Worm (Caenorhabditis elegans) whole organism, L3 larva: Measurements from ENCODE around the gene T24C12.4.

ENCODE experiments used
- R02D3.7 ChIP-seq: fragments of 150-350 bp; optimal IDR thresholded peaks from 2 replicates; lab custom pipeline; 2014; ENCODE audit warnings: missing biosample characterization, missing genetic modification characterization
- ZK546.5 ChIP-seq: sonication (generic microtip); optimal IDR thresholded peaks from 2 replicates; lab custom pipeline; 2017; ENCODE audit warnings: missing biosample characterization, missing genetic modification characterization
- aly-2 ChIP-seq: fragments of 150-350 bp; optimal IDR thresholded peaks from 2 replicates; lab custom pipeline; 2014; ENCODE audit warnings: missing biosample characterization, missing genetic modification characterization
- ama-1 ChIP-seq: fragments of 150-350 bp; optimal IDR thresholded peaks from 2 replicates; lab custom pipeline; 2018
- ceh-16 ChIP-seq: sonication (generic microtip); optimal IDR thresholded peaks from 2 replicates; lab custom pipeline; 2017; ENCODE audit warnings: missing biosample characterization, missing genetic modification characterization
- ceh-28 ChIP-seq: fragments of 150-350 bp; optimal IDR thresholded peaks from 2 replicates; lab custom pipeline; 2014; ENCODE audit warnings: missing biosample characterization, missing genetic modification reagents, missing genetic modification characterization
- ceh-82 ChIP-seq: fragments of 150-350 bp; optimal IDR thresholded peaks from 2 replicates; lab custom pipeline; 2014; ENCODE audit warnings: missing biosample characterization, missing genetic modification characterization
- ceh-9 ChIP-seq: sonication (generic microtip); optimal IDR thresholded peaks from 2 replicates; lab custom pipeline; 2018; ENCODE audit warnings: missing biosample characterization, missing genetic modification characterization
- daf-12 ChIP-seq: fragments of 150-350 bp; optimal IDR thresholded peaks from 2 replicates; lab custom pipeline; 2014; ENCODE audit warnings: missing biosample characterization, missing genetic modification reagents, missing genetic modification characterization
- egl-27 ChIP-seq: sonication (generic microtip); optimal IDR thresholded peaks from 4 replicates; lab custom pipeline; 2017; ENCODE audit warnings: missing biosample characterization, missing genetic modification reagents, missing genetic modification characterization
- egl-5 ChIP-seq: fragments of 150-350 bp; optimal IDR thresholded peaks from 2 replicates; lab custom pipeline; 2017; ENCODE audit warnings: missing biosample characterization, missing genetic modification reagents, missing genetic modification characterization, inconsistent platforms
- elt-1 ChIP-seq: fragments of 150-350 bp; optimal IDR thresholded peaks from 2 replicates; lab custom pipeline; 2014; ENCODE audit warnings: missing biosample characterization, missing genetic modification characterization
- elt-3 ChIP-seq, 3 experiments: fragments of 150-350 bp in 1 of 3; sonication (generic microtip) in 2 of 3; optimal IDR thresholded peaks; 2 replicates in 2 of 3; 4 replicates in 1 of 3; lab custom pipeline; 2014 to 2017; ENCODE audit warnings: missing biosample characterization in 3 of 3, missing genetic modification characterization in 3 of 3
- eor-1 ChIP-seq, 2 experiments: fragments of 150-350 bp; optimal IDR thresholded peaks; 2 replicates each; lab custom pipeline; 2014 to 2018; ENCODE audit warnings: missing biosample characterization in 2 of 2, missing genetic modification characterization in 2 of 2
- fkh-10 ChIP-seq: sonication (generic microtip); optimal IDR thresholded peaks from 2 replicates; lab custom pipeline; 2017; ENCODE audit warnings: missing biosample characterization, missing genetic modification reagents, missing genetic modification characterization
- fkh-2 ChIP-seq: fragments of 150-350 bp; optimal IDR thresholded peaks from 2 replicates; lab custom pipeline; 2014; ENCODE audit warnings: missing biosample characterization, missing genetic modification reagents, missing genetic modification characterization
- fos-1 ChIP-seq: fragments of 150-350 bp; optimal IDR thresholded peaks from 2 replicates; lab custom pipeline; 2014; ENCODE audit warnings: missing biosample characterization, missing genetic modification characterization
- hmg-11 ChIP-seq: sonication (generic microtip); optimal IDR thresholded peaks from 2 replicates; lab custom pipeline; 2016; ENCODE audit warnings: missing genetic modification characterization, missing compliant biosample characterization
- jun-1 ChIP-seq: fragments of 150-350 bp; optimal IDR thresholded peaks from 2 replicates; lab custom pipeline; 2014; ENCODE audit warnings: missing biosample characterization, missing genetic modification reagents, missing genetic modification characterization
- lin-15B ChIP-seq: fragments of 150-350 bp; optimal IDR thresholded peaks from 2 replicates; lab custom pipeline; 2014; ENCODE audit warnings: missing biosample characterization, missing genetic modification characterization
- lin-39 ChIP-seq: fragments of 150-350 bp; optimal IDR thresholded peaks from 2 replicates; lab custom pipeline; 2018; ENCODE audit warnings: missing biosample characterization, missing genetic modification reagents, missing genetic modification characterization
- lsy-12 ChIP-seq: sonication (generic microtip); optimal IDR thresholded peaks from 2 replicates; lab custom pipeline; 2016; ENCODE audit warnings: mild to moderate bottlenecking, missing genetic modification characterization, missing compliant biosample characterization
- mdl-1 ChIP-seq: fragments of 150-350 bp; optimal IDR thresholded peaks from 2 replicates; lab custom pipeline; 2014; ENCODE audit warnings: missing biosample characterization, missing genetic modification characterization
- mml-1 ChIP-seq: fragments of 150-350 bp; sonication (generic microtip); optimal IDR thresholded peaks from 3 replicates; lab custom pipeline; 2014; ENCODE audit warnings: missing biosample characterization, missing genetic modification characterization
- nfya-1 ChIP-seq: sonication (generic microtip); optimal IDR thresholded peaks from 2 replicates; lab custom pipeline; 2017; ENCODE audit warnings: missing genetic modification characterization, mild to moderate bottlenecking, missing compliant biosample characterization, antibody characterized with exemption, moderate library complexity; ENCODE audit not compliant: insufficient read depth
- nhr-11 ChIP-seq: fragments of 150-350 bp; optimal IDR thresholded peaks from 2 replicates; lab custom pipeline; 2014; ENCODE audit warnings: missing biosample characterization, missing genetic modification characterization
- nhr-12 ChIP-seq: fragments of 150-350 bp; optimal IDR thresholded peaks from 2 replicates; lab custom pipeline; 2014; ENCODE audit warnings: missing biosample characterization, missing genetic modification characterization
- nhr-23 ChIP-seq: fragments of 150-350 bp; optimal IDR thresholded peaks from 2 replicates; lab custom pipeline; 2014; ENCODE audit warnings: missing biosample characterization, missing genetic modification reagents, missing genetic modification characterization
- nhr-237 ChIP-seq: fragments of 150-350 bp; optimal IDR thresholded peaks from 2 replicates; lab custom pipeline; 2014; ENCODE audit warnings: missing biosample characterization, missing genetic modification characterization
- nhr-25 ChIP-seq: sonication (generic microtip); optimal IDR thresholded peaks from 2 replicates; lab custom pipeline; 2017; ENCODE audit warnings: missing biosample characterization, missing genetic modification characterization
- nhr-28 ChIP-seq: fragments of 150-350 bp; optimal IDR thresholded peaks from 2 replicates; lab custom pipeline; 2014; ENCODE audit warnings: missing biosample characterization, missing genetic modification characterization
- nhr-43 ChIP-seq: sonication (generic microtip); optimal IDR thresholded peaks from 2 replicates; lab custom pipeline; 2016; ENCODE audit warnings: mild to moderate bottlenecking, missing genetic modification characterization, missing compliant biosample characterization; ENCODE audit not compliant: poor library complexity, severe bottlenecking
- nhr-67 ChIP-seq: fragments of 150-350 bp; optimal IDR thresholded peaks from 2 replicates; lab custom pipeline; 2014; ENCODE audit warnings: missing biosample characterization, missing genetic modification characterization
- nhr-76 ChIP-seq: fragments of 150-350 bp; sonication (generic microtip); optimal IDR thresholded peaks from 5 replicates; lab custom pipeline; 2014; ENCODE audit warnings: missing biosample characterization, missing genetic modification characterization
- nhr-77 ChIP-seq: fragments of 150-350 bp; optimal IDR thresholded peaks from 2 replicates; lab custom pipeline; 2014; ENCODE audit warnings: missing biosample characterization, missing genetic modification characterization
- pha-4 ChIP-seq: fragments of 150-350 bp; optimal IDR thresholded peaks from 2 replicates; lab custom pipeline; 2014; ENCODE audit warnings: missing biosample characterization, missing genetic modification reagents, missing genetic modification characterization
- pqm-1 ChIP-seq: fragments of 150-350 bp; optimal IDR thresholded peaks from 2 replicates; lab custom pipeline; 2017; ENCODE audit warnings: missing biosample characterization, missing genetic modification characterization, inconsistent platforms
- sea-2 ChIP-seq: fragments of 150-350 bp; sonication (generic microtip); optimal IDR thresholded peaks from 4 replicates; lab custom pipeline; 2014; ENCODE audit warnings: missing biosample characterization, missing genetic modification reagents, missing genetic modification characterization
- snpc-4 ChIP-seq: fragments of 150-350 bp; optimal IDR thresholded peaks from 2 replicates; lab custom pipeline; 2014; ENCODE audit warnings: missing biosample characterization, missing genetic modification characterization
- tbx-2 ChIP-seq: sonication (generic microtip); optimal IDR thresholded peaks from 2 replicates; lab custom pipeline; 2016; ENCODE audit warnings: mild to moderate bottlenecking, missing genetic modification characterization, missing compliant biosample characterization
- unc-39 ChIP-seq: sonication (generic microtip); optimal IDR thresholded peaks from 4 replicates; lab custom pipeline; 2017; ENCODE audit warnings: missing biosample characterization, missing genetic modification characterization
- unc-62 ChIP-seq: fragments of 150-350 bp; sonication (generic microtip); optimal IDR thresholded peaks from 4 replicates; lab custom pipeline; 2014; ENCODE audit warnings: missing biosample characterization, missing genetic modification reagents, missing genetic modification characterization
- zag-1 ChIP-seq: fragments of 150-350 bp; optimal IDR thresholded peaks from 2 replicates; lab custom pipeline; 2014; ENCODE audit warnings: missing biosample characterization, missing genetic modification characterization
- ztf-11 ChIP-seq: fragments of 150-350 bp; optimal IDR thresholded peaks from 2 replicates; lab custom pipeline; 2014; ENCODE audit warnings: missing biosample characterization, missing genetic modification characterization
- ztf-4 ChIP-seq: fragments of 150-350 bp; optimal IDR thresholded peaks from 2 replicates; lab custom pipeline; 2014; ENCODE audit warnings: missing biosample characterization, missing genetic modification characterization

T24C12.4 gene

DNA sequence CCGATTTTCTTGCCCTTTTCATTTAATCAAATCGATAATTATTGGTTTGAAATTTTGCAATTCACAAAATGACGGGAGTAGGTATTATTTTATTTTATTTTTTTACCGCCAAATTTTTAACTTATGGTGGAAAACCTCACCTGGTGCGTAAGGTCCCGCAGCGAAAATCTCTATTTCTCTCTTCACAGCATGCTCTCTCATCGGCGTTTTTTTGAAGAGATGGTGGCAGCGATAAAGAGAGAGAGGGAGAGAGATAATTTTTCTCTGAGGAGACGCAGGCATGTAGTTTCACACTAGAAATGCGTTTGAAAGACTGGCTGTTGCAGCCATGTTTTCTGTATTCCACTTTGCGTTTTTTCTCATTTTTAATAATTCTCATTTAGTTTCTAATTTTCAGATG, 29.1 kb upstream of the T24C12.4 start, which contains the start of gene T14F9.2 (continued):
- TF ChIP-seq daf-12 (no peak), snpc-4 (tag; lab: Kevin White, UChicago) (peak; percentile 23), ceh-28 (tag; lab: Kevin White, UChicago) (no peak), nhr-67 (tag; lab: Kevin White, UChicago) (no peak)

DNA sequence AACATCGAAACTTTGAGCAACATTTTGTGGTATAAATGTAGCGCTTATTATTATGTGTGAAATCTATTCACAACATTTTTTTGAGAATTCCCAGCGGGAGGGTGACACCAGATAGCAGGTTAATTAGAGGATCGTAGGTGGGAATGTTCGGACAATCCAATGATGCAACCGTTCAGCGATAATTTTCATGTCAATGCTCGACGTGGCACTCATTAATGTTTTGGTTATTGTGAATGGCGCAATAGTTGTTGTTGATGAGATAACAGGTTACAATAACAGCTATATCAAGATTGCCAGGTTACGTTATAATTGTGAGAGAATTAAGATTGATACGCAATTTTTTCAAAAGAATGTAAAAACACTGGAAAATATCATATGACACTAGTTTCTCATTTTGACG, 26.5 kb upstream of the T24C12.4 start:
- no peak for TF ChIP-seq jun-1 (tag; lab: Kevin White, UChicago)
- TF ChIP-seq nhr-76 (tag; lab: Kevin White, UChicago) = no peak
- TF ChIP-seq nhr-11 (tag; lab: Kevin White, UChicago) = no peak
- TF ChIP-seq ceh-9 (tag; lab: Kevin White, UChicago) = no peak
- no peak for TF ChIP-seq ztf-4 (tag; lab: Kevin White, UChicago)
- no peak for TF ChIP-seq nhr-67 (tag; lab: Kevin White, UChicago)
- no peak for TF ChIP-seq ceh-16
- TF ChIP-seq unc-39 (tag; lab: Kevin White, UChicago) = no peak

DNA sequence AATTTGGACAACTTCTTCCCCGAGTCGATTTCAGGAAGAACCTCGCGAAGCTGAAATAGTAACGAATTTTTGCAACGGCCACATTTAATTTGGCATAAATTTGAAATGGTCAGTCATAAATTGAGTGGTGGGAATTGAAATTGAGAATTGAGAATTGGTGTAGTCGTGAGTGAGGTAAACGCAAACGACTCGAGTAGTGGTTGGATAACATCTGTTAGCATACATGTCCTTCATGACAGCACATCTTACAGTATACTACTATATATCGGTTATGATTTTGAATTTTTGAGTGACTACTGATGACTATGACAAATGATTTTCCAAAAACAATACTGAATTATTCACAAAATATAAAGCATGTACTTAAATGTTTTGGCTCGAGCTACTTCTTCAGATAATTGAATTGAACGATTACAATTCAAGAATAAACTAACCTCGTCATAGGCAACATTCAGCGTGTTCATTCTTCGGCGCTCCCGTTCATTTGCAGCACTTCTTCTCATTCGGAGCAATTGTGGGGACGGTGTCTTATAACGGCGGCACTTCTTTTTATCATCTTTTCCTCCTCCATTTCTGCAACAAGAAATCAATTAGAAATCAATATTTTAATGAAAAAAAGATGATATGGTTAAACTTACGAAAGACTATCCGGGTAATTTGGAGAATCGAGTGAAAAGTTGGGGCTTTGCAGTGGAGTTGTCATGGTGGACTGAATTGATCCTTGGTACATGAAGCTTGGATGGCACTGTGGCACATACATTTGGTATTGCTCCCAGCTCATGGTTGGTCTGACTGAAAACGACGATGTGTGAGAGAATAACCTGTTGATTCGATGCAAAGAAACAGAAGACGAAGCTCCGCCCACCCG, 24.7 kb upstream of the T24C12.4 start, which contains the start of gene lin-32:
lin-32 (minus strand) TSS at position 818 of the 868 bp plus-strand sequence.
- no peak for TF ChIP-seq nhr-77
- TF ChIP-seq nhr-28 = no peak
- TF ChIP-seq nhr-237 = no peak

DNA sequence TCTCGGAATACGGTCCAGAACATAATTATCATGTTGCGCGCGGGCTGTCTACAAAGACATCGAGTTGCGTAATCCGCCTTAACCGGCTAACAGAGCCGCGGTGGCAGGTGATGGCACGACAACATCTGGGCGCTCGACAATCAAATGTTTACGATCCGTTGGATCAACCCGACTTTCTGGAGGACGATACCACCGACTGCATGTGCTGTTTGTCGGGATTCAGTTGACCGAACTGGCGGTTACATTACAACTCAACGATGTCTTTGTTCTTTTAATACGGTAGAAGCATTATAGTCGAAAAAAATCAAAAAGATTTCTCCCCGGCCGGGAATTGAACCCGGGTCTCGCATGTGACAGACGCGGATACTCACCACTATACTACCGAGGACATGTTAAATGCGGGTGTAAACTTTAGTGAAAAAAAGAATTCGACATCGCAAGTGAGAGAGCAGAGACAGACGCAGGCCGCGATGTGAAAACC, 22.1 kb upstream of the T24C12.4 start:
- TF ChIP-seq fkh-2 = no peak
- TF ChIP-seq nhr-237 = no peak
- TF ChIP-seq tbx-2 (tag; lab: Kevin White, UChicago) = peak; percentile 54
- TF ChIP-seq unc-62 (GFP tag; lab: Kevin White, UChicago) = no peak
- TF ChIP-seq fos-1 (tag; lab: Kevin White, UChicago) = peak; percentile 7
- no peak for TF ChIP-seq unc-39 (tag; lab: Kevin White, UChicago)
- TF ChIP-seq ceh-9 (tag; lab: Kevin White, UChicago) = no peak
- TF ChIP-seq lin-39 (tag; lab: Kevin White, UChicago) = peak; percentile 64
- no peak for TF ChIP-seq mml-1 (tag; lab: Kevin White, UChicago)
- TF ChIP-seq aly-2 (tag; lab: Kevin White, UChicago) = no peak
- no peak for TF ChIP-seq elt-3 (tag; optimal IDR thresholded peaks at IDR 0.05; lab: Kevin White, UChicago)
- TF ChIP-seq mdl-1 (tag; lab: Kevin White, UChicago) = no peak
- peak; percentile 51 for TF ChIP-seq lsy-12 (tag; lab: Kevin White, UChicago)
- no peak for TF ChIP-seq fkh-10 (GFP tag; lab: Kevin White, UChicago)
- peak; percentile 16 for TF ChIP-seq ceh-82 (tag; lab: Kevin White, UChicago)
- no peak for TF ChIP-seq daf-12
- peak; percentile 36 for TF ChIP-seq nhr-23 (tag; lab: Kevin White, UChicago)
- no peak for TF ChIP-seq nhr-12 (tag; lab: Kevin White, UChicago)
- peak; percentile 64 for TF ChIP-seq nfya-1 (tag; lab: Kevin White, UChicago)
- TF ChIP-seq pqm-1 (tag; lab: Kevin White, UChicago) = no peak
- TF ChIP-seq hmg-11 = peak; percentile 89
- TF ChIP-seq nhr-43 (tag; lab: Kevin White, UChicago) = peak; percentile 47
- no peak for TF ChIP-seq elt-1 (tag; lab: Kevin White, UChicago)
- TF ChIP-seq eor-1 (tag; optimal IDR thresholded peaks at IDR 0.05; lab: Kevin White, UChicago) = no peak
- TF ChIP-seq ztf-4 (tag; lab: Kevin White, UChicago) = no peak
- no peak for TF ChIP-seq sea-2
- no peak for TF ChIP-seq nhr-76 (tag; lab: Kevin White, UChicago)
- TF ChIP-seq nhr-25 = peak; percentile 35
- no peak for TF ChIP-seq zag-1
- no peak for TF ChIP-seq egl-5 (tag; lab: Kevin White, UChicago)
- TF ChIP-seq nhr-77 = no peak
- no peak for TF ChIP-seq ztf-11
- TF ChIP-seq egl-27 (tag; lab: Kevin White, UChicago) = no peak
- peak; percentile 31 for TF ChIP-seq jun-1 (tag; lab: Kevin White, UChicago)
- TF ChIP-seq ZK546.5 (tag; lab: Kevin White, UChicago) = no peak
- TF ChIP-seq ama-1 = peak; percentile 46
- TF ChIP-seq lin-15B (tag; lab: Kevin White, UChicago) = peak; percentile 3
- TF ChIP-seq R02D3.7 = no peak
- TF ChIP-seq ceh-16 = no peak
- TF ChIP-seq nhr-28 = no peak
- no peak for TF ChIP-seq snpc-4 (tag; lab: Kevin White, UChicago)
- TF ChIP-seq pha-4 = peak; percentile 50
- no peak for TF ChIP-seq nhr-11 (tag; lab: Kevin White, UChicago)
